Fruit fly (Drosophila melanogaster): ENCODE results near the gene CG5653.
A peak's percentile ranks its signal among the peaks of the same experiment; 100 is the strongest.

The CG5653 gene

dm6 chr3L:8997686-8998239 is 31.6 kb upstream of the CG5653 start, which contains the start of the genes smg and CG5087 (continued):
- TF ChIP-seq insv (GFP tag; optimal IDR thresholded peaks at IDR 0.05) (peak in 1 of 2 experiments; percentile 92), CG34376 (GFP tag; optimal IDR thresholded peaks at IDR 0.05) (peak; percentile 19), mam (GFP tag; optimal IDR thresholded peaks at IDR 0.05) (peak; percentile 72), TFAM (GFP tag; optimal IDR thresholded peaks at IDR 0.05) (no peak), nerfin-2 (GFP tag; IDR thresholded peaks at IDR 0.05; ENCODE audit: partially characterized antibody) (no peak), CG17829 (tag; optimal IDR thresholded peaks at IDR 0.05) (peak; percentile 75), Stat92E (GFP tag; optimal IDR thresholded peaks at IDR 0.05) (peak in 1 of 3 experiments; percentile 52), CG16863 (GFP tag; optimal IDR thresholded peaks at IDR 0.05) (peak; percentile 40), BEAF-32 (GFP tag; optimal IDR thresholded peaks at IDR 0.05) (peak; percentile 76), CG12071 (GFP tag; optimal IDR thresholded peaks at IDR 0.05) (no peak), Taf1 (GFP tag; IDR thresholded peaks at IDR 0.05) (no peak), aop (GFP tag; IDR thresholded peaks at IDR 0.05) (no peak), Bdp1 (GFP tag; optimal IDR thresholded peaks at IDR 0.05) (peak; percentile 37), CG6689 (GFP tag; IDR thresholded peaks at IDR 0.05) (no peak), CG3995 (GFP tag; optimal IDR thresholded peaks at IDR 0.05) (no peak), CG6791 (GFP tag; IDR thresholded peaks at IDR 0.05; ENCODE audit: partially characterized antibody) (peak; percentile 85), CG15269 (tag; optimal IDR thresholded peaks at IDR 0.05) (no peak), sna (GFP tag; IDR thresholded peaks at IDR 0.05; ENCODE audit: partially characterized antibody) (peak; percentile 56), CG12659 (GFP tag; optimal IDR thresholded peaks at IDR 0.05) (peak; percentile 89), CG8089 (GFP tag; optimal IDR thresholded peaks at IDR 0.05) (peak; percentile 49), sens (GFP tag) (peak; percentile 85), B-H1 (GFP tag; IDR thresholded peaks at IDR 0.05) (no peak), ind (GFP tag; optimal IDR thresholded peaks at IDR 0.05) (peak; percentile 17), CG10462 (GFP tag; optimal IDR thresholded peaks at IDR 0.05) (no peak), fu2 (GFP tag; optimal IDR thresholded peaks at IDR 0.05) (peak; percentile 47), gsb (GFP tag; IDR thresholded peaks at IDR 0.05) (no peak), Meics (GFP tag; optimal IDR thresholded peaks at IDR 0.05) (no peak), CG7745 (tag; optimal IDR thresholded peaks at IDR 0.05) (peak; percentile 79), CG11085 (GFP tag; IDR thresholded peaks at IDR 0.05) (0 out of 2 replicates have a peak, but pooled peaks have one; percentile 22), CG30403 (GFP tag; optimal IDR thresholded peaks at IDR 0.05) (peak; percentile 50), Doc3 (GFP tag; IDR thresholded peaks at IDR 0.05; ENCODE audit: partially characterized antibody) (peak; percentile 55; the same call in 1 of the 3 replicates), CG5953 (GFP tag; IDR thresholded peaks at IDR 0.05) (no peak), az2 (GFP tag; optimal IDR thresholded peaks at IDR 0.05) (peak; percentile 14), Chrac-16 (GFP tag; optimal IDR thresholded peaks at IDR 0.05) (peak; percentile 7), otp (GFP tag; IDR thresholded peaks at IDR 0.05) (no peak), sr (GFP tag; IDR thresholded peaks at IDR 0.05) (no peak), CG7928 (GFP tag; optimal IDR thresholded peaks at IDR 0.05) (peak; percentile 42), gt (GFP tag; IDR thresholded peaks at IDR 0.05) (no peak), pum (GFP tag; optimal IDR thresholded peaks at IDR 0.05) (peak; percentile 2), NfI (GFP tag; optimal IDR thresholded peaks at IDR 0.05) (peak; percentile 14), CG12744 (GFP tag; optimal IDR thresholded peaks at IDR 0.05) (no peak), CG11093 (GFP tag; IDR thresholded peaks at IDR 0.05) (no peak), CG31224 (GFP tag; IDR thresholded peaks at IDR 0.05) (0 out of 2 replicates have a peak, but pooled peaks have one; percentile 20), CG9727 (GFP tag; optimal IDR thresholded peaks at IDR 0.05) (peak; percentile 40), CG10274 (GFP tag; optimal IDR thresholded peaks at IDR 0.05) (no peak), ttk (GFP tag; IDR thresholded peaks at IDR 0.05) (no peak; the same call in 1 of the 2 replicates), NC2α (GFP tag; optimal IDR thresholded peaks at IDR 0.05) (no peak), gcm2 (GFP tag; optimal IDR thresholded peaks at IDR 0.05) (no peak), onecut (GFP tag; IDR thresholded peaks at IDR 0.05) (peak; percentile 63), CG10979 (tag; optimal IDR thresholded peaks at IDR 0.05) (no peak)
